Fruit fly (Drosophila melanogaster): ENCODE data around the gene CheA84a.

Gene CheA84a

dm6 chr3R:8239472-8240301 is 35.1 kb upstream of the CheA84a start (continued):
- TF ChIP-seq CG1529 (GFP tag; optimal IDR thresholded peaks at IDR 0.05) = peak; percentile 89
- TF ChIP-seq zfh2 (GFP tag; optimal IDR thresholded peaks at IDR 0.05) = peak; percentile 68
- no peak for TF ChIP-seq Doc2 (GFP tag; IDR thresholded peaks at IDR 0.05)
- no peak for TF ChIP-seq chinmo (GFP tag; IDR thresholded peaks at IDR 0.05; ENCODE audit: partially characterized antibody)
- TF ChIP-seq ap (GFP tag; IDR thresholded peaks at IDR 0.05) = peak; percentile 60
- TF ChIP-seq Dp (GFP tag; optimal IDR thresholded peaks at IDR 0.05) = no peak
- TF ChIP-seq Elba2 (GFP tag; optimal IDR thresholded peaks at IDR 0.05) = no peak
- no peak for TF ChIP-seq jigr1 (GFP tag; IDR thresholded peaks at IDR 0.05)
- peak; percentile 72 for TF ChIP-seq salm (tag; optimal IDR thresholded peaks at IDR 0.05)
- peak; percentile 79 for TF ChIP-seq Rfx (GFP tag; IDR thresholded peaks at IDR 0.05)
- peak; percentile 6 for TF ChIP-seq grn (GFP tag; optimal IDR thresholded peaks at IDR 0.05)
- TF ChIP-seq CG6854 (GFP tag; optimal IDR thresholded peaks at IDR 0.05) = peak; percentile 92
- peak; percentile 52 for TF ChIP-seq gro (GFP tag; optimal IDR thresholded peaks at IDR 0.05)
- TF ChIP-seq ac (GFP tag; optimal IDR thresholded peaks at IDR 0.05) = peak; percentile 50
- peak; percentile 85 for TF ChIP-seq CG6689 (GFP tag; IDR thresholded peaks at IDR 0.05)
- TF ChIP-seq gcm2 (GFP tag; optimal IDR thresholded peaks at IDR 0.05) = peak; percentile 8
- peak; percentile 89 for TF ChIP-seq gcm (GFP tag; optimal IDR thresholded peaks at IDR 0.05)
- peak; percentile 88 for TF ChIP-seq D19A (tag; optimal IDR thresholded peaks at IDR 0.05)
- TF ChIP-seq CG12659 (GFP tag; optimal IDR thresholded peaks at IDR 0.05) = peak; percentile 95
- TF ChIP-seq Gsc (GFP tag; IDR thresholded peaks at IDR 0.05) = no peak
- no peak for TF ChIP-seq pita (GFP tag; optimal IDR thresholded peaks at IDR 0.05)
- TF ChIP-seq CG6272 (GFP tag; IDR thresholded peaks at IDR 0.05) = no peak; the same call in 1 of the 2 replicates
- peak; percentile 64 for TF ChIP-seq tgo (GFP tag; IDR thresholded peaks at IDR 0.05)
- peak; percentile 93 for TF ChIP-seq CG1233 (GFP tag; optimal IDR thresholded peaks at IDR 0.05)
- TF ChIP-seq B-H2 (GFP tag; optimal IDR thresholded peaks at IDR 0.05) = peak; percentile 89
- peak; percentile 90 for TF ChIP-seq CG13296 (GFP tag; optimal IDR thresholded peaks at IDR 0.05)
- TF ChIP-seq Eip74EF (GFP tag; optimal IDR thresholded peaks at IDR 0.05) = peak in 1 of 2 experiments; percentile 96
- TF ChIP-seq CG10274 (GFP tag; optimal IDR thresholded peaks at IDR 0.05) = peak; percentile 77
- peak; percentile 78 for TF ChIP-seq CG10462 (GFP tag; optimal IDR thresholded peaks at IDR 0.05)
- no peak for TF ChIP-seq Trl (optimal IDR thresholded peaks at IDR 0.05)
- TF ChIP-seq Trl (GFP tag; optimal IDR thresholded peaks at IDR 0.05) = peak; percentile 75
- peak; percentile 97 for TF ChIP-seq CG2678 (tag; optimal IDR thresholded peaks at IDR 0.05)
- no peak for TF ChIP-seq CG7963 (GFP tag; IDR thresholded peaks at IDR 0.05; ENCODE audit: partially characterized antibody)
- TF ChIP-seq nerfin-1 (tag; optimal IDR thresholded peaks at IDR 0.05) = peak; percentile 86
- TF ChIP-seq rib (GFP tag; IDR thresholded peaks at IDR 0.05) = peak; percentile 41; the same call in 1 of the 2 replicates
- peak; percentile 87 for TF ChIP-seq Dek (tag; optimal IDR thresholded peaks at IDR 0.05)
- peak; percentile 51 for TF ChIP-seq CG8359 (GFP tag; optimal IDR thresholded peaks at IDR 0.05; ENCODE audit: borderline replicate concordance)
- peak; percentile 95 for TF ChIP-seq CG30403 (GFP tag; optimal IDR thresholded peaks at IDR 0.05)
- peak; percentile 86 for TF ChIP-seq CG15601 (tag; optimal IDR thresholded peaks at IDR 0.05)
- TF ChIP-seq NK7.1 (GFP tag; optimal IDR thresholded peaks at IDR 0.05) = peak; percentile 64
- TF ChIP-seq CG16779 (GFP tag; IDR thresholded peaks at IDR 0.05) = peak; percentile 48; the same call in 1 of the 2 replicates
- TF ChIP-seq Max (GFP tag; optimal IDR thresholded peaks at IDR 0.05) = peak; percentile 90
- peak; percentile 32 for TF ChIP-seq sisA (GFP tag; IDR thresholded peaks at IDR 0.05)
- TF ChIP-seq CG1647 (GFP tag; optimal IDR thresholded peaks at IDR 0.05) = peak; percentile 47
- TF ChIP-seq CG16815 (GFP tag; optimal IDR thresholded peaks at IDR 0.05) = peak; percentile 78
- peak; percentile 41 for TF ChIP-seq pum (GFP tag; optimal IDR thresholded peaks at IDR 0.05)
- peak; percentile 83 for TF ChIP-seq CG10431 (GFP tag; optimal IDR thresholded peaks at IDR 0.05)
- peak; percentile 64 for TF ChIP-seq CG34422 (GFP tag; IDR thresholded peaks at IDR 0.05)
- no peak for TF ChIP-seq Scr (GFP tag; IDR thresholded peaks at IDR 0.05; ENCODE audit: partially characterized antibody)
